Fruit fly (Drosophila melanogaster) whole organism, embryonic: ENCODE measurements around the gene Lamtor4.

ENCODE experiments used
- Abd-B ChIP-seq: fragments of 200-800 bp; sonication (Bioruptor generic); optimal IDR thresholded peaks from 2 replicates; lab custom pipeline; 2018; ENCODE audit warnings: missing biosample characterization, mild to moderate bottlenecking, missing genetic modification characterization, moderate library complexity
- Asciz ChIP-seq: fragments of 200-800 bp; sonication (Bioruptor generic); optimal IDR thresholded peaks from 2 replicates; lab custom pipeline; 2017; ENCODE audit warnings: missing biosample characterization, mild to moderate bottlenecking, missing genetic modification characterization, missing genetic modification reagents
- Atf6 ChIP-seq: fragments of 200-800 bp; sonication (Bioruptor generic); IDR thresholded peaks from 2 replicates; pipeline ENCODE4 v1.3.6; 2022; ENCODE audit warnings: missing biosample characterization, missing genetic modification characterization
- CG11504 ChIP-seq: fragments of 200-800 bp; sonication (Bioruptor generic); optimal IDR thresholded peaks from 3 replicates; lab custom pipeline; 2019; ENCODE audit warnings: missing biosample characterization, mild to moderate bottlenecking, missing genetic modification characterization, moderate library complexity
- CG12155 ChIP-seq: fragments of 200-800 bp; sonication (Bioruptor generic); optimal IDR thresholded peaks from 3 replicates; lab custom pipeline; 2016; ENCODE audit warnings: missing biosample characterization, missing genetic modification characterization
- CG12744 ChIP-seq: fragments of 200-800 bp; sonication (Bioruptor generic); optimal IDR thresholded peaks from 2 replicates; lab custom pipeline; 2016; ENCODE audit warnings: missing biosample characterization, missing genetic modification characterization
- CG15073 ChIP-seq: fragments of 200-800 bp; sonication (Bioruptor generic); optimal IDR thresholded peaks from 2 replicates; lab custom pipeline; 2016; ENCODE audit warnings: missing biosample characterization, missing genetic modification characterization
- CG1529 ChIP-seq: fragments of 200-800 bp; sonication (Bioruptor generic); optimal IDR thresholded peaks from 3 replicates; lab custom pipeline; 2018; ENCODE audit warnings: missing biosample characterization, missing genetic modification characterization
- CG15514 ChIP-seq: fragments of 200-800 bp; sonication (Bioruptor generic); optimal IDR thresholded peaks from 3 replicates; lab custom pipeline; 2017; ENCODE audit warnings: missing biosample characterization, missing genetic modification characterization, mild to moderate bottlenecking, moderate library complexity, missing genetic modification reagents
- CG15601 ChIP-seq: fragments of 200-800 bp; sonication (Bioruptor generic); optimal IDR thresholded peaks from 3 replicates; lab custom pipeline; 2019; ENCODE audit warnings: missing biosample characterization, mild to moderate bottlenecking, missing genetic modification characterization, moderate library complexity
- CG15696 ChIP-seq: fragments of 200-800 bp; sonication (Bioruptor generic); optimal IDR thresholded peaks from 2 replicates; lab custom pipeline; 2019; ENCODE audit warnings: missing biosample characterization, mild to moderate bottlenecking, missing genetic modification characterization, moderate library complexity
- CG1647 ChIP-seq: fragments of 200-800 bp; sonication (Bioruptor generic); optimal IDR thresholded peaks from 3 replicates; lab custom pipeline; 2016; ENCODE audit warnings: missing biosample characterization, missing genetic modification characterization
- CG17912 ChIP-seq: fragments of 200-800 bp; sonication (Bioruptor generic); optimal IDR thresholded peaks from 2 replicates; lab custom pipeline; 2018; ENCODE audit warnings: missing biosample characterization, mild to moderate bottlenecking, missing genetic modification characterization
- CG2129 ChIP-seq: fragments of 200-800 bp; sonication (Bioruptor generic); IDR thresholded peaks from 2 replicates; pipeline ENCODE4 v1.3.6; 2022; ENCODE audit warnings: missing biosample characterization, missing genetic modification characterization; ENCODE audit not compliant: partially characterized antibody
- CG30431 ChIP-seq: fragments of 200-800 bp; sonication (Bioruptor generic); optimal IDR thresholded peaks from 2 replicates; lab custom pipeline; 2017; ENCODE audit warnings: missing biosample characterization, missing genetic modification characterization
- CG4282 ChIP-seq: fragments of 200-800 bp; sonication (Bioruptor generic); optimal IDR thresholded peaks from 2 replicates; lab custom pipeline; 2016; ENCODE audit warnings: missing biosample characterization, missing genetic modification characterization
- CG5180 ChIP-seq: fragments of 200-800 bp; sonication (Bioruptor generic); optimal IDR thresholded peaks from 3 replicates; lab custom pipeline; 2017; ENCODE audit warnings: missing biosample characterization, missing genetic modification characterization, mild to moderate bottlenecking, moderate library complexity, missing genetic modification reagents
- CG6813 ChIP-seq: fragments of 200-800 bp; sonication (Bioruptor generic); optimal IDR thresholded peaks from 2 replicates; lab custom pipeline; 2017; ENCODE audit warnings: missing biosample characterization, missing genetic modification characterization, mild to moderate bottlenecking, moderate library complexity, missing genetic modification reagents
- CG7271 ChIP-seq: fragments of 200-800 bp; sonication (Bioruptor generic); optimal IDR thresholded peaks from 2 replicates; lab custom pipeline; 2018; ENCODE audit warnings: missing biosample characterization, mild to moderate bottlenecking, missing genetic modification characterization, moderate library complexity
- CG8089 ChIP-seq: fragments of 200-800 bp; sonication (Bioruptor generic); optimal IDR thresholded peaks from 3 replicates; lab custom pipeline; 2016; ENCODE audit warnings: missing biosample characterization, missing genetic modification characterization
- CG8290 ChIP-seq, 3 experiments: fragments of 200-800 bp; sonication (Bioruptor generic); optimal IDR thresholded peaks; 2 replicates each; lab custom pipeline; 2016 to 2019; ENCODE audit warnings: missing biosample characterization in 3 of 3, missing genetic modification characterization in 3 of 3, mild to moderate bottlenecking in 2 of 3, moderate library complexity in 1 of 3
- CTCF ChIP-seq: fragments of 200-800 bp; sonication (Bioruptor generic); optimal IDR thresholded peaks from 2 replicates; lab custom pipeline; 2017; ENCODE audit warnings: missing biosample characterization, mild to moderate bottlenecking, missing genetic modification characterization, moderate library complexity
- Elba2 ChIP-seq: fragments of 200-800 bp; sonication (Bioruptor generic); optimal IDR thresholded peaks from 3 replicates; lab custom pipeline; 2016; ENCODE audit warnings: missing biosample characterization, missing genetic modification characterization
- Fer2 ChIP-seq: fragments of 200-800 bp; sonication (Bioruptor generic); optimal IDR thresholded peaks from 2 replicates; lab custom pipeline; 2018; ENCODE audit warnings: missing biosample characterization, mild to moderate bottlenecking, missing genetic modification characterization, moderate library complexity
- Hand ChIP-seq: fragments of 200-800 bp; sonication (Bioruptor generic); optimal IDR thresholded peaks from 2 replicates; lab custom pipeline; 2017; ENCODE audit warnings: mild to moderate bottlenecking, missing biosample characterization, missing genetic modification reagents, missing genetic modification characterization
- MTF-1 ChIP-seq: fragments of 200-800 bp; sonication (Bioruptor generic); optimal IDR thresholded peaks from 2 replicates; lab custom pipeline; 2018; ENCODE audit warnings: missing biosample characterization, mild to moderate bottlenecking, missing genetic modification characterization, borderline replicate concordance
- Oaz ChIP-seq: fragments of 200-800 bp; sonication (Bioruptor generic); IDR thresholded peaks from 2 replicates; pipeline ENCODE4 v1.3.6; 2022; ENCODE audit warnings: missing biosample characterization, missing genetic modification characterization
- Scr ChIP-seq: fragments of 200-800 bp; sonication (Bioruptor generic); IDR thresholded peaks from 2 replicates; pipeline ENCODE4 v1.3.6; 2022; ENCODE audit warnings: missing biosample characterization, missing genetic modification characterization; ENCODE audit not compliant: partially characterized antibody
- al ChIP-seq: fragments of 200-800 bp; sonication (Bioruptor generic); IDR thresholded peaks from 2 replicates; pipeline ENCODE4 v1.3.6; 2022; ENCODE audit warnings: missing biosample characterization, missing genetic modification characterization
- amos ChIP-seq: fragments of 200-800 bp; sonication (Bioruptor generic); IDR thresholded peaks from 2 replicates; pipeline ENCODE4 v1.3.6; 2022; ENCODE audit warnings: missing biosample characterization, missing genetic modification characterization; ENCODE audit not compliant: partially characterized antibody
- br ChIP-seq: fragments of >200 bp; optimal IDR thresholded peaks from 2 replicates; lab custom pipeline; 2017
- chm ChIP-seq: fragments of 200-800 bp; sonication (Bioruptor generic); IDR thresholded peaks from 2 replicates; pipeline ENCODE4 v1.3.6; 2022; ENCODE audit warnings: missing biosample characterization, missing genetic modification characterization
- corto ChIP-seq: fragments of 200-800 bp; sonication (Bioruptor generic); optimal IDR thresholded peaks from 2 replicates; lab custom pipeline; 2016; ENCODE audit warnings: missing biosample characterization, mild to moderate bottlenecking, missing genetic modification characterization, moderate library complexity
- danr ChIP-seq: fragments of 200-800 bp; sonication (Bioruptor generic); IDR thresholded peaks from 2 replicates; pipeline ENCODE4 v1.3.6; 2022; ENCODE audit warnings: missing biosample characterization, missing genetic modification characterization
- dimm ChIP-seq: fragments of 200-800 bp; sonication (Bioruptor generic); IDR thresholded peaks from 2 replicates; pipeline ENCODE4 v1.3.6; 2022; ENCODE audit warnings: missing biosample characterization, missing genetic modification characterization
- disco-r ChIP-seq: fragments of 200-800 bp; sonication (Bioruptor generic); optimal IDR thresholded peaks from 2 replicates; lab custom pipeline; 2016; ENCODE audit warnings: missing biosample characterization, missing genetic modification characterization
- dmrt99B ChIP-seq: fragments of 200-800 bp; sonication (Bioruptor generic); optimal IDR thresholded peaks from 2 replicates; lab custom pipeline; 2018; ENCODE audit warnings: missing biosample characterization, mild to moderate bottlenecking, missing genetic modification characterization, moderate library complexity
- esg ChIP-seq: fragments of 200-800 bp; sonication (Bioruptor generic); conservative IDR thresholded peaks from 2 replicates; pipeline ENCODE4 v1.3.6; 2022; ENCODE audit warnings: missing biosample characterization, missing genetic modification characterization
- gce ChIP-seq: fragments of 200-800 bp; sonication (Bioruptor generic); IDR thresholded peaks from 3 replicates; pipeline ENCODE4 v1.3.6; 2022; ENCODE audit warnings: missing biosample characterization, missing genetic modification characterization
- her ChIP-seq: fragments of 200-800 bp; sonication (Bioruptor generic); optimal IDR thresholded peaks from 2 replicates; lab custom pipeline; 2016; ENCODE audit warnings: missing biosample characterization, missing genetic modification characterization
- jigr1 ChIP-seq: fragments of 200-800 bp; sonication (Bioruptor generic); IDR thresholded peaks from 3 replicates; pipeline ENCODE4 v1.3.6; 2022; ENCODE audit warnings: missing biosample characterization, missing genetic modification characterization
- jing ChIP-seq: fragments of 200-800 bp; sonication (Bioruptor generic); optimal IDR thresholded peaks from 2 replicates; lab custom pipeline; 2018; ENCODE audit warnings: missing biosample characterization, mild to moderate bottlenecking, missing genetic modification characterization
- jumu ChIP-seq: fragments of 200-800 bp; sonication (Bioruptor generic); optimal IDR thresholded peaks from 3 replicates; lab custom pipeline; 2016; ENCODE audit warnings: missing biosample characterization, missing genetic modification characterization
- ken ChIP-seq: fragments of 200-800 bp; sonication (Bioruptor generic); IDR thresholded peaks from 3 replicates; pipeline ENCODE4 v1.3.6; 2022; ENCODE audit warnings: missing biosample characterization, missing genetic modification characterization
- luna ChIP-seq: fragments of 200-800 bp; sonication (Bioruptor generic); optimal IDR thresholded peaks from 2 replicates; lab custom pipeline; 2016; ENCODE audit warnings: missing biosample characterization, missing genetic modification characterization
- stc ChIP-seq: fragments of 200-800 bp; sonication (Bioruptor generic); IDR thresholded peaks from 2 replicates; pipeline ENCODE4 v1.3.6; 2022; ENCODE audit warnings: missing biosample characterization, missing genetic modification characterization
- stwl ChIP-seq: fragments of 200-800 bp; sonication (Bioruptor generic); optimal IDR thresholded peaks from 3 replicates; lab custom pipeline; 2018; ENCODE audit warnings: missing biosample characterization, mild to moderate bottlenecking, missing genetic modification characterization, moderate library complexity
- sug ChIP-seq: fragments of 200-800 bp; optimal IDR thresholded peaks from 2 replicates; lab custom pipeline; 2019; ENCODE audit warnings: missing biosample characterization, mild to moderate bottlenecking, missing genetic modification characterization, moderate library complexity
- trem ChIP-seq: fragments of 200-800 bp; optimal IDR thresholded peaks from 3 replicates; lab custom pipeline; 2019; ENCODE audit warnings: missing biosample characterization, mild to moderate bottlenecking, missing genetic modification characterization, moderate library complexity
- tx ChIP-seq: fragments of 200-800 bp; sonication (Bioruptor generic); optimal IDR thresholded peaks from 2 replicates; lab custom pipeline; 2016; ENCODE audit warnings: missing biosample characterization, missing genetic modification characterization
- zf30C ChIP-seq: fragments of 200-800 bp; sonication (Bioruptor generic); optimal IDR thresholded peaks from 3 replicates; lab custom pipeline; 2018; ENCODE audit warnings: missing biosample characterization, mild to moderate bottlenecking, missing genetic modification characterization

The Lamtor4 gene

DNA sequence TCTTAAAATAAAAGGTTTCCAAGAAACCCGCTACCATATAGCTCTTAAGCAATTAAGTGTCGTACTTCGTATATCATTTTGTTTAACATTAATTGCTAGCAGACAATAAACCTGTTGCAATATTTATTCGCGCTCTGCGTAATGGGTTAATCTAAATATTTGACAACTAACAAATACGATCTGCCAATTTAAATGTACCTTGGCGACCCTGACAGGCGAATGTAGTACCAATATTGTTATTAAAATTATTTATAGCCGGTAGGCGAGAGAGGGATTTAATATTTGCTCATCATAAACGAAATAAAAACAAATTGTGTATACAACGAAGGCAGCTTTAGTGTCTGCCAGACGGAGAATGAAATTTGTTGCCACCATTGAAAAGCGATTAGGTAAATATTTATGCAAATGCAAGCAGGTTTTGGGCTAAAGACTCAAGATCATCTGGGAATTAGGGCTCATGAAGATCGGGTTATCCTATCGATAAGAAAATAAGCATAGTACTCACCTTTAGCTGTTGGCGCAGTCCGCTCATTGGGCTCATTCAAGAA is 36.1 kb downstream of the Lamtor4 start (continued):
- TF ChIP-seq Atf6 (0 out of 2 replicates have a peak, but pooled peaks have one; percentile 26), CG1647 (GFP tag; lab: Kevin White, UChicago) (no peak), danr (no peak), Hand (GFP tag; lab: Kevin White, UChicago) (peak; percentile 33), luna (GFP tag; lab: Kevin White, UChicago) (no peak), chm (GFP tag; lab: Robert Waterston, UW) (no peak), CG8089 (GFP tag; lab: Kevin White, UChicago) (no peak), CG1529 (GFP tag; lab: Kevin White, UChicago) (no peak), CG11504 (tag; lab: Kevin White, UChicago) (peak; percentile 1), CG12155 (no peak), CG5180 (no peak), stc (GFP tag; lab: Robert Waterston, UW) (no peak), CG2129 (GFP tag; lab: Robert Waterston, UW) (no peak), Abd-B (GFP tag; lab: Kevin White, UChicago) (no peak), trem (tag; lab: Kevin White, UChicago) (no peak), Elba2 (no peak), jumu (no peak), CG30431 (no peak), Scr (GFP tag; lab: Robert Waterston, UW) (no peak), br (lab: Kevin White, UChicago) (no peak), CG12744 (no peak), CG8290 (GFP tag; optimal IDR thresholded peaks at IDR 0.05; lab: Kevin White, UChicago) (no peak), CG8290 (tag; optimal IDR thresholded peaks at IDR 0.05; lab: Kevin White, UChicago) (peak in 1 of 2 experiments; percentile 81), Fer2 (peak; percentile 9), corto (GFP tag; lab: Kevin White, UChicago) (no peak), disco-r (no peak), CTCF (no peak), sug (tag; lab: Kevin White, UChicago) (peak; percentile 19), CG15514 (GFP tag; lab: Kevin White, UChicago) (peak; percentile 64), CG15073 (GFP tag; lab: Kevin White, UChicago) (no peak), CG4282 (GFP tag; lab: Kevin White, UChicago) (no peak), ken (GFP tag; lab: Robert Waterston, UW) (no peak), gce (no peak), MTF-1 (GFP tag; lab: Kevin White, UChicago) (no peak), CG15696 (tag; lab: Kevin White, UChicago) (no peak), CG15601 (no peak), al (GFP tag; lab: Robert Waterston, UW) (no peak), CG17912 (GFP tag; lab: Kevin White, UChicago) (no peak), zf30C (GFP tag; lab: Kevin White, UChicago) (no peak), Oaz (no peak), esg (GFP tag; lab: Robert Waterston, UW) (no peak), dimm (GFP tag; lab: Robert Waterston, UW) (no peak), stwl (tag; lab: Kevin White, UChicago) (no peak), jigr1 (GFP tag; lab: Robert Waterston, UW) (no peak), her (GFP tag; lab: Kevin White, UChicago) (no peak), jing (GFP tag; lab: Kevin White, UChicago) (no peak), CG7271 (no peak), dmrt99B (tag; lab: Kevin White, UChicago) (no peak), Asciz (GFP tag; lab: Kevin White, UChicago) (peak; percentile 7), tx (no peak), amos (no peak), CG6813 (GFP tag; lab: Kevin White, UChicago) (peak; percentile 48)
